Fruit fly (Drosophila melanogaster) whole organism, embryonic: ENCODE measurements around the gene Ras85D.

Experiments used
- BtbVII ChIP-seq: fragments of 200-800 bp; sonication (Bioruptor generic); optimal IDR thresholded peaks from 3 replicates; lab custom pipeline; 2017; ENCODE audit warnings: missing biosample characterization, mild to moderate bottlenecking, missing genetic modification characterization
- CG12236 ChIP-seq: fragments of 200-800 bp; sonication (Bioruptor generic); optimal IDR thresholded peaks from 2 replicates; lab custom pipeline; 2016; ENCODE audit warnings: missing biosample characterization, missing genetic modification characterization
- CG13123 ChIP-seq: fragments of 200-800 bp; sonication (Bioruptor generic); optimal IDR thresholded peaks from 2 replicates; lab custom pipeline; 2016; ENCODE audit warnings: missing biosample characterization, missing genetic modification characterization
- CG14965 ChIP-seq: fragments of 200-800 bp; sonication (Bioruptor generic); optimal IDR thresholded peaks from 2 replicates; lab custom pipeline; 2016; ENCODE audit warnings: missing biosample characterization, missing genetic modification characterization, borderline replicate concordance
- CG15514 ChIP-seq: fragments of 200-800 bp; sonication (Bioruptor generic); optimal IDR thresholded peaks from 3 replicates; lab custom pipeline; 2017; ENCODE audit warnings: missing biosample characterization, missing genetic modification characterization, mild to moderate bottlenecking, moderate library complexity, missing genetic modification reagents
- CG16863 ChIP-seq: fragments of 200-800 bp; sonication (Bioruptor generic); optimal IDR thresholded peaks from 3 replicates; lab custom pipeline; 2016; ENCODE audit warnings: missing biosample characterization, missing genetic modification characterization
- CG17361 ChIP-seq: fragments of 200-800 bp; sonication (Bioruptor generic); IDR thresholded peaks from 3 replicates; pipeline ENCODE4 v1.3.6; 2022; ENCODE audit warnings: missing biosample characterization, missing genetic modification characterization
- CG1832 ChIP-seq: fragments of 200-800 bp; sonication (Bioruptor generic); optimal IDR thresholded peaks from 2 replicates; lab custom pipeline; 2017; ENCODE audit warnings: missing biosample characterization, mild to moderate bottlenecking, missing genetic modification characterization, inconsistent platforms
- CG2116 ChIP-seq: fragments of 200-800 bp; sonication (Bioruptor generic); optimal IDR thresholded peaks from 3 replicates; lab custom pipeline; 2018; ENCODE audit warnings: missing biosample characterization, mild to moderate bottlenecking, missing genetic modification characterization
- CG34224 ChIP-seq: fragments of 200-800 bp; sonication (Bioruptor generic); IDR thresholded peaks from 3 replicates; pipeline ENCODE4 v1.3.6; 2022; ENCODE audit warnings: missing biosample characterization, missing genetic modification characterization; ENCODE audit not compliant: partially characterized antibody
- CG6654 ChIP-seq: fragments of 200-800 bp; sonication (Bioruptor generic); optimal IDR thresholded peaks from 2 replicates; lab custom pipeline; 2017; ENCODE audit warnings: missing biosample characterization, mild to moderate bottlenecking, missing genetic modification characterization
- CG6689 ChIP-seq: fragments of 200-800 bp; sonication (Bioruptor generic); IDR thresholded peaks from 2 replicates; pipeline ENCODE4 v1.3.6; 2022; ENCODE audit warnings: missing biosample characterization, missing genetic modification characterization
- CG7372 ChIP-seq: fragments of 200-800 bp; sonication (Bioruptor generic); IDR thresholded peaks from 2 replicates; pipeline ENCODE4 v1.3.6; 2022; ENCODE audit warnings: missing biosample characterization, missing genetic modification characterization
- CG7556 ChIP-seq: fragments of 200-800 bp; sonication (Bioruptor generic); optimal IDR thresholded peaks from 2 replicates; lab custom pipeline; 2017; ENCODE audit warnings: missing biosample characterization, mild to moderate bottlenecking, missing genetic modification characterization
- CG7987 ChIP-seq: fragments of 200-800 bp; sonication (Bioruptor generic); optimal IDR thresholded peaks from 2 replicates; lab custom pipeline; 2018; ENCODE audit warnings: missing biosample characterization, mild to moderate bottlenecking, missing genetic modification characterization, moderate library complexity
- CG8359 ChIP-seq: fragments of 200-800 bp; sonication (Bioruptor generic); optimal IDR thresholded peaks from 2 replicates; lab custom pipeline; 2017; ENCODE audit warnings: missing biosample characterization, mild to moderate bottlenecking, missing genetic modification characterization, borderline replicate concordance
- CG9437 ChIP-seq: fragments of 200-800 bp; sonication (Bioruptor generic); optimal IDR thresholded peaks from 2 replicates; lab custom pipeline; 2018; ENCODE audit warnings: missing biosample characterization, mild to moderate bottlenecking, missing genetic modification characterization
- D19A ChIP-seq: fragments of 200-800 bp; optimal IDR thresholded peaks from 3 replicates; lab custom pipeline; 2019; ENCODE audit warnings: missing biosample characterization, mild to moderate bottlenecking, missing genetic modification characterization, moderate library complexity
- Dref ChIP-seq: fragments of 200-800 bp; sonication (Bioruptor generic); IDR thresholded peaks from 2 replicates; pipeline ENCODE4 v1.3.6; 2022; ENCODE audit warnings: missing biosample characterization, missing genetic modification characterization
- E2f2 ChIP-seq: fragments of 200-800 bp; sonication (Bioruptor generic); IDR thresholded peaks from 2 replicates; pipeline ENCODE4 v1.3.6; 2022; ENCODE audit warnings: missing biosample characterization, missing genetic modification characterization
- Eip74EF ChIP-seq, 2 experiments: fragments of 200-800 bp in 1 of 2; fragments of >200 bp in 1 of 2; sonication (Bioruptor generic) in 1 of 2; optimal IDR thresholded peaks; 2 replicates each; lab custom pipeline; 2017 to 2019; ENCODE audit warnings: missing biosample characterization in 2 of 2, missing genetic modification characterization in 2 of 2, mild to moderate bottlenecking in 1 of 2, moderate library complexity in 1 of 2
- HLHmδ ChIP-seq: fragments of 200-800 bp; sonication (Bioruptor generic); optimal IDR thresholded peaks from 2 replicates; lab custom pipeline; 2018; ENCODE audit warnings: missing biosample characterization, mild to moderate bottlenecking, missing genetic modification characterization, moderate library complexity
- Hr3 ChIP-seq: fragments of 200-800 bp; sonication (Bioruptor generic); optimal IDR thresholded peaks from 3 replicates; lab custom pipeline; 2016; ENCODE audit warnings: missing biosample characterization, missing genetic modification characterization
- Lhr ChIP-seq: fragments of 200-800 bp; sonication (Bioruptor generic); optimal IDR thresholded peaks from 3 replicates; lab custom pipeline; 2017; ENCODE audit warnings: mild to moderate bottlenecking, missing biosample characterization, missing genetic modification reagents, missing genetic modification characterization
- Poxn ChIP-seq: fragments of 200-800 bp; sonication (Bioruptor generic); IDR thresholded peaks from 2 replicates; pipeline ENCODE4 v1.3.6; 2022; ENCODE audit warnings: missing biosample characterization, missing genetic modification characterization
- abd-A ChIP-seq: fragments of 200-800 bp; sonication (Bioruptor generic); optimal IDR thresholded peaks from 3 replicates; lab custom pipeline; 2019; ENCODE audit warnings: missing biosample characterization, mild to moderate bottlenecking, missing genetic modification characterization, moderate library complexity
- br ChIP-seq: fragments of >200 bp; optimal IDR thresholded peaks from 2 replicates; lab custom pipeline; 2017
- chm ChIP-seq: fragments of 200-800 bp; sonication (Bioruptor generic); IDR thresholded peaks from 2 replicates; pipeline ENCODE4 v1.3.6; 2022; ENCODE audit warnings: missing biosample characterization, missing genetic modification characterization
- ci ChIP-seq: fragments of 200-800 bp; sonication (Bioruptor generic); IDR thresholded peaks from 3 replicates; pipeline ENCODE4 v1.3.6; 2022; ENCODE audit warnings: missing biosample characterization, missing genetic modification characterization
- dan ChIP-seq: fragments of 200-800 bp; sonication (Bioruptor generic); IDR thresholded peaks from 2 replicates; pipeline ENCODE4 v1.3.6; 2022; ENCODE audit warnings: missing biosample characterization, missing genetic modification characterization
- disco-r ChIP-seq: fragments of 200-800 bp; sonication (Bioruptor generic); optimal IDR thresholded peaks from 2 replicates; lab custom pipeline; 2016; ENCODE audit warnings: missing biosample characterization, missing genetic modification characterization
- dm ChIP-seq: fragments of 200-800 bp; sonication (Bioruptor generic); optimal IDR thresholded peaks from 3 replicates; lab custom pipeline; 2016; ENCODE audit warnings: missing biosample characterization, missing genetic modification characterization
- dmrt99B ChIP-seq: fragments of 200-800 bp; sonication (Bioruptor generic); optimal IDR thresholded peaks from 2 replicates; lab custom pipeline; 2018; ENCODE audit warnings: missing biosample characterization, mild to moderate bottlenecking, missing genetic modification characterization, moderate library complexity
- dysf ChIP-seq: fragments of 200-800 bp; sonication (Bioruptor generic); IDR thresholded peaks from 3 replicates; pipeline ENCODE4 v1.3.6; 2022; ENCODE audit warnings: missing biosample characterization, missing genetic modification characterization
- emc ChIP-seq: fragments of 200-800 bp; sonication (Bioruptor generic); optimal IDR thresholded peaks from 2 replicates; lab custom pipeline; 2016; ENCODE audit warnings: missing biosample characterization, missing genetic modification characterization
- gem ChIP-seq: fragments of 200-800 bp; sonication (Bioruptor generic); optimal IDR thresholded peaks from 2 replicates; lab custom pipeline; 2019; ENCODE audit warnings: missing biosample characterization, mild to moderate bottlenecking, missing genetic modification characterization, moderate library complexity
- jing ChIP-seq: fragments of 200-800 bp; sonication (Bioruptor generic); optimal IDR thresholded peaks from 2 replicates; lab custom pipeline; 2018; ENCODE audit warnings: missing biosample characterization, mild to moderate bottlenecking, missing genetic modification characterization
- kni ChIP-seq: fragments of 200-800 bp; sonication (Bioruptor generic); optimal IDR thresholded peaks from 3 replicates; lab custom pipeline; 2017; ENCODE audit warnings: mild to moderate bottlenecking, missing biosample characterization, missing genetic modification reagents, missing genetic modification characterization
- lilli ChIP-seq: fragments of 200-800 bp; sonication (Bioruptor generic); optimal IDR thresholded peaks from 3 replicates; lab custom pipeline; 2016; ENCODE audit warnings: missing biosample characterization, missing genetic modification characterization
- otp ChIP-seq: fragments of 200-800 bp; sonication (Bioruptor generic); IDR thresholded peaks from 3 replicates; pipeline ENCODE4, ENCODE4 v1.3.6; 2022; ENCODE audit warnings: missing biosample characterization, missing genetic modification characterization
- pan ChIP-seq, 4 experiments: fragments of >200 bp in 3 of 4; fragments of 200-800 bp in 1 of 4; sonication (Bioruptor generic) in 1 of 4; optimal IDR thresholded peaks in 3 of 4; IDR thresholded peaks in 1 of 4; 2 replicates each; pipeline versions ENCODE4 v1.3.6 to Lab custom; 2017 to 2022; ENCODE audit warnings: missing biosample characterization in 2 of 4, missing genetic modification characterization in 2 of 4, mixed read lengths in 1 of 4
- scrt ChIP-seq: fragments of 200-800 bp; sonication (Bioruptor generic); optimal IDR thresholded peaks from 2 replicates; lab custom pipeline; 2018; ENCODE audit warnings: missing biosample characterization, mild to moderate bottlenecking, missing genetic modification characterization, moderate library complexity
- sd ChIP-seq: fragments of 200-800 bp; sonication (Bioruptor generic); optimal IDR thresholded peaks from 3 replicates; lab custom pipeline; 2018; ENCODE audit warnings: missing biosample characterization, mild to moderate bottlenecking, missing genetic modification characterization, moderate library complexity
- sisA ChIP-seq: fragments of 200-800 bp; sonication (Bioruptor generic); IDR thresholded peaks from 2 replicates; pipeline ENCODE4 v1.3.6; 2022; ENCODE audit warnings: missing biosample characterization, missing genetic modification characterization
- slou ChIP-seq: fragments of 200-800 bp; sonication (Bioruptor generic); optimal IDR thresholded peaks from 3 replicates; lab custom pipeline; 2016; ENCODE audit warnings: missing biosample characterization, missing genetic modification characterization
- sug ChIP-seq: fragments of 200-800 bp; optimal IDR thresholded peaks from 2 replicates; lab custom pipeline; 2019; ENCODE audit warnings: missing biosample characterization, mild to moderate bottlenecking, missing genetic modification characterization, moderate library complexity
- tio ChIP-seq: fragments of 200-800 bp; sonication (Bioruptor generic); optimal IDR thresholded peaks from 2 replicates; lab custom pipeline; 2017; ENCODE audit warnings: missing biosample characterization, missing genetic modification characterization, inconsistent platforms

Ras85D gene

DNA sequence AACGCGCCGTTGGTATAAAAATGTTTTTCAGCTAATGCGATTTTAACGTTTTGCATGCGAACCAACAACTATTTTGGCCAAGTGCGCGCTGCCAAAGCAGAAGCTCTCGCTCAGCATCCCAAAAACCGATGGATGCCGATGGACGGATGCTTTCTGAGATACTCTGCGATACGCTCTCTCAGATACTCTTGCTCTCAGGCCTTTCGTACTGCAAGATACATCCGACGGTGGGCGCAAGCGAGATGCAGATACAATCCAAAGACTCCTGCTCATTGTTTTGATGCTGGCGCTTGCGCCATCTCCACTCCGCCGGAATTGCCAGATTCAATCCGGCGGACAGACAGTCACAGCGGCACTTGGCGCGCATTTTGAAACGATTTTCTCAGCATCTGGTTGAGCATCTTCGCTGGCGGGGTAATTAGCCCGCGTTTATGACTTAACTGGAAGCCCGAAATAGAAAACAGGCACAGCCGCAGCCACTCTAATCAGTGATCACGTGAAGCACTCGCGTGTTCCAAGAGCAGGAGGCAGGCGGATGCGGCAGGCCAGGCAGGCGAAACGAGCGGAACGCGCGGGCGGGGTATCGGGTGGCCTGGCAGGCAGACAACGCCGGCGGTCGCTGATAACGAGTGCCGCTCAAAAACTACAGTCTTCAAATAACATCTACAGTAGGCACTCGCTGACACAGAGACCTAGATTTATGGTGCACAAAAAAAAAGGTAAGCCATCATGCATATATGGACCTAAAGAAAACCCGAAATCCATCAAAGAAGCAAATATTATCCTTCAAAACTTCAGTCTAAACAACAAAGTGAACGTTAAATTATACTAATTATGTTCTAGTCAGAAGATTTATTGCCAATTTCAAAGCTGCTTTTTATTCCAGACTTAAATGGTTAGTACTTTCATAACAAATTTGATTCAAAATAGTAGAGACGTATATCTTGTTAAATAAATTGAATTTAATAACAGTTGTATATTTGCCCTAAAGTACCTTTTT lies 18.9 kb downstream of the Ras85D start, which contains the start of gene CG16779 (continued):
- TF ChIP-seq CG7556 (peak; percentile 67), chm (GFP tag; lab: Robert Waterston, UW) (peak; percentile 10; the same call in 1 of the 2 replicates), br (lab: Kevin White, UChicago) (no peak), CG13123 (GFP tag; lab: Kevin White, UChicago) (no peak), CG16863 (peak; percentile 10), D19A (tag; lab: Kevin White, UChicago) (peak; percentile 28), dan (GFP tag; lab: Robert Waterston, UW) (no peak), sisA (GFP tag; lab: Robert Waterston, UW) (0 out of 2 replicates have a peak, but pooled peaks have one; percentile 12), Hr3 (GFP tag; lab: Kevin White, UChicago) (peak; percentile 53), CG6654 (GFP tag; lab: Kevin White, UChicago) (no peak), dmrt99B (peak; percentile 61), sd (tag; lab: Kevin White, UChicago) (no peak), CG2116 (no peak), Poxn (GFP tag; lab: Robert Waterston, UW) (no peak), CG7372 (GFP tag; lab: Robert Waterston, UW) (no peak), HLHmδ (GFP tag; lab: Kevin White, UChicago) (no peak), ci (GFP tag; lab: Robert Waterston, UW) (peak; percentile 44; the same call in 1 of the 3 replicates), gem (tag; lab: Kevin White, UChicago) (peak; percentile 67), CG8359 (GFP tag; lab: Kevin White, UChicago) (no peak), scrt (peak; percentile 1), abd-A (peak; percentile 44), CG14965 (no peak), CG7987 (GFP tag; lab: Kevin White, UChicago) (peak; percentile 96), Dref (GFP tag; lab: Robert Waterston, UW) (0 out of 2 replicates have a peak, but pooled peaks have one; percentile 17), CG9437 (GFP tag; lab: Kevin White, UChicago) (peak; percentile 21), otp (GFP tag; lab: Robert Waterston, UW) (no peak), tio (GFP tag; lab: Kevin White, UChicago) (peak; percentile 50), lilli (GFP tag; lab: Kevin White, UChicago) (peak; percentile 35), dm (no peak), jing (GFP tag; lab: Kevin White, UChicago) (peak; percentile 3), BtbVII (GFP tag; lab: Kevin White, UChicago) (no peak), E2f2 (GFP tag; lab: Robert Waterston, UW) (peak; percentile 95), CG1832 (GFP tag; lab: Kevin White, UChicago) (peak; percentile 61), Eip74EF (GFP tag; optimal IDR thresholded peaks at IDR 0.05; lab: Kevin White, UChicago) (peak in 1 of 2 experiments; percentile 56), pan (optimal IDR thresholded peaks at IDR 0.05; lab: Kevin White, UChicago) (no peak), pan (GFP tag; optimal IDR thresholded peaks at IDR 0.05 in 1 of 2, IDR thresholded peaks at IDR 0.05 in 1 of 2) (no peak), emc (GFP tag; lab: Kevin White, UChicago) (no peak), Lhr (no peak), CG6689 (GFP tag; lab: Robert Waterston, UW) (0 out of 2 replicates have a peak, but pooled peaks have one; percentile 25), kni (GFP tag; lab: Kevin White, UChicago) (no peak), dysf (GFP tag; lab: Robert Waterston, UW) (peak; percentile 53; the same call in 2 of the 3 replicates), CG15514 (GFP tag; lab: Kevin White, UChicago) (peak; percentile 13), CG12236 (no peak), sug (tag; lab: Kevin White, UChicago) (peak; percentile 91), CG34224 (GFP tag; lab: Robert Waterston, UW) (0 out of 3 replicates have a peak, but pooled peaks have one; percentile 24), CG17361 (GFP tag; lab: Robert Waterston, UW) (peak; percentile 73), slou (no peak), disco-r (GFP tag; lab: Kevin White, UChicago) (peak; percentile 16)
